Worm (Caenorhabditis elegans) whole organism, mixed stage, embryonic: ENCODE measurements around the gene B0563.1.

Source experiments
- blmp-1 ChIP-seq: fragments of 150-350 bp; optimal IDR thresholded peaks from 2 replicates; lab custom pipeline; 2014; ENCODE audit warnings: missing biosample characterization, missing genetic modification characterization
- ceh-83 ChIP-seq: fragments of 200-800 bp; sonication (Bioruptor generic); optimal IDR thresholded peaks from 2 replicates; lab custom pipeline; 2018; ENCODE audit warnings: mild to moderate bottlenecking, missing genetic modification characterization, missing compliant biosample characterization
- ces-1 ChIP-seq: fragments of 150-350 bp; optimal IDR thresholded peaks from 2 replicates; lab custom pipeline; 2014; ENCODE audit warnings: missing biosample characterization, missing genetic modification reagents, missing genetic modification characterization
- hlh-1 ChIP-seq: fragments of 150-350 bp; optimal IDR thresholded peaks from 2 replicates; lab custom pipeline; 2014; ENCODE audit warnings: missing biosample characterization, missing genetic modification reagents, missing genetic modification characterization
- mls-2 ChIP-seq: sonication (generic microtip); optimal IDR thresholded peaks from 2 replicates; lab custom pipeline; 2016; ENCODE audit warnings: mild to moderate bottlenecking, missing genetic modification characterization, moderate library complexity, missing compliant biosample characterization
- nhr-12 ChIP-seq: fragments of 150-350 bp; optimal IDR thresholded peaks from 2 replicates; lab custom pipeline; 2014; ENCODE audit warnings: missing biosample characterization, missing genetic modification characterization
- nhr-76 ChIP-seq: sonication (generic microtip); optimal IDR thresholded peaks from 2 replicates; lab custom pipeline; 2017; ENCODE audit warnings: missing biosample characterization, missing genetic modification characterization
- pha-4 ChIP-seq: fragments of 150-350 bp; optimal IDR thresholded peaks from 2 replicates; lab custom pipeline; 2018; ENCODE audit warnings: missing biosample characterization, missing genetic modification reagents, missing genetic modification characterization
- snpc-4 ChIP-seq: fragments of 150-350 bp; optimal IDR thresholded peaks from 2 replicates; lab custom pipeline; 2014; ENCODE audit warnings: missing biosample characterization, missing genetic modification characterization
- unc-39 ChIP-seq: fragments of 150-350 bp; optimal IDR thresholded peaks from 2 replicates; lab custom pipeline; 2014; ENCODE audit warnings: missing biosample characterization, missing genetic modification characterization
- unc-62 ChIP-seq: fragments of 150-350 bp; optimal IDR thresholded peaks from 2 replicates; lab custom pipeline; 2014; ENCODE audit warnings: missing biosample characterization, missing genetic modification reagents, missing genetic modification characterization
- zip-8 ChIP-seq: fragments of 150-350 bp; optimal IDR thresholded peaks from 2 replicates; lab custom pipeline; 2014; ENCODE audit warnings: missing biosample characterization, missing genetic modification characterization

ce11 chrX:9191795-9192494 is 20.6 kb downstream of the B0563.1 start, which contains the start of gene Y81B9A.1:
- no peak for TF ChIP-seq unc-39 (tag; lab: Kevin White, UChicago)
- no peak for TF ChIP-seq snpc-4 (tag; lab: Kevin White, UChicago)
- TF ChIP-seq pha-4 (tag; lab: Kevin White, UChicago), result no peak
- no peak for TF ChIP-seq ceh-83 (GFP tag; lab: Kevin White, UChicago)
- no peak for TF ChIP-seq nhr-76
- TF ChIP-seq mls-2 (tag; lab: Kevin White, UChicago), result no peak
- TF ChIP-seq hlh-1 (tag; lab: Kevin White, UChicago), result no peak
- TF ChIP-seq blmp-1 (tag; lab: Kevin White, UChicago), result no peak
- no peak for TF ChIP-seq unc-62 (GFP tag; lab: Kevin White, UChicago)
- no peak for TF ChIP-seq zip-8 (tag; lab: Kevin White, UChicago)
- TF ChIP-seq nhr-12 (tag; lab: Kevin White, UChicago), result no peak
- no peak for TF ChIP-seq ces-1 (GFP tag; lab: Kevin White, UChicago)
